Worm (Caenorhabditis elegans): ENCODE results near the gene sri-78.
"Not testable (repeated sequence)": the region's sequence is repeated elsewhere in the genome, so short reads cannot be mapped to it uniquely, and the experiment has no call there.

Gene sri-78

DNA sequence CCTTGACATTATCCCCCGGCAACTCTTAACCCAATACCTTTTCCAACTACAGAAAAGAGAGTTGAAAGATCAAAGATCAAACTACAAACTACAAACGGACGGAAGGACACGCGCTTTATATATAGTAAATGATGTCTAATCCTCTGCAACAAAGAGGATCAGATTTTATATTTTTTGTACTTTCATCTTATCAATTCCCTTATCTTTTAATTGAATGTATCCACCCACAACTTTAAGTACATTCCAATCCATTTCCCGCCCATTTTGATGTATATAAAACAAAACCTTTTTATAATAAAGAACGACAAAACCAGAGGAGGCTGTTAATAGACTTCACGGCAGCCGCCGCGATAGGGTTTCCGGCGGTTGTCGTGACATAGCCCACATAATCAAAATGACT is 7.3 kb upstream of the sri-78 start, which contains the start of gene sri-40:
TSS of gene sri-40 (plus strand) at position 301 of the 400 bp plus-strand sequence.
- not testable (repeated sequence) for TF ChIP-seq nhr-25 (tag; optimal IDR thresholded peaks at IDR 0.05; ENCODE audit: borderline replicate concordance, insufficient read depth); F26F4.8 (GFP tag; conservative IDR thresholded peaks at IDR 0.05); ceh-20 (GFP tag; IDR thresholded peaks at IDR 0.05)

DNA sequence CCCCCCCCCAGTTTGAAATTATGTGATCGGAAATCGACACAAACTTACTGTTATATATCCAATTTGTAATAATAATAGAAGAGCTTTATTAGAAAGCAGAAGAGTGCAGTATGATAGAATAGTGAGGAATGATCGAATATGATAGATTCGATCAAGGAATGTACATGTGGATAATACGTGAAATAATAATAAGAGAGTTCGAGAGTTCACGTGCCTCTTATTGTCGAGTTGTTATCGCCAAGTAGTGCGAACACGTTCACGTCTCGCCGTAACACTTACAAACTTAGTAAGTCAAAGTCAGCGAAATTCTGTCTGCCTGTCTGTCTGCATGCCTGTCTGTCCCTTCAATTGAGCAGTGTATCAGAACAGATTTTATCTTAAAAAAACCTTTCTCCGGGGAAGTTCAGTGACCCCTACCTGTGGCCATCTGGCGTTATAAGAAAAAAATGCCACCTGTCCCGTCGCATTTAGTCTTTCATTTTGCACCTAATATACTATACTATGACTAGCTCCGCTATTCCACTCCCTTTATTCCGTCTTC is 1.6 kb upstream of the sri-78 start, which contains the start of the genes Y27F2A.6 and Y27F2A.8:
TSS of gene Y27F2A.6 (minus strand) at position 101 of the 541 bp plus-strand sequence.
TSS of gene Y27F2A.8 (plus strand) at position 491 of the 541 bp plus-strand sequence.
- not testable (repeated sequence) for TF ChIP-seq vab-7 (GFP tag; IDR thresholded peaks at IDR 0.05); pqm-1 (tag; optimal IDR thresholded peaks at IDR 0.05); ceh-82 (tag; optimal IDR thresholded peaks at IDR 0.05)

DNA sequence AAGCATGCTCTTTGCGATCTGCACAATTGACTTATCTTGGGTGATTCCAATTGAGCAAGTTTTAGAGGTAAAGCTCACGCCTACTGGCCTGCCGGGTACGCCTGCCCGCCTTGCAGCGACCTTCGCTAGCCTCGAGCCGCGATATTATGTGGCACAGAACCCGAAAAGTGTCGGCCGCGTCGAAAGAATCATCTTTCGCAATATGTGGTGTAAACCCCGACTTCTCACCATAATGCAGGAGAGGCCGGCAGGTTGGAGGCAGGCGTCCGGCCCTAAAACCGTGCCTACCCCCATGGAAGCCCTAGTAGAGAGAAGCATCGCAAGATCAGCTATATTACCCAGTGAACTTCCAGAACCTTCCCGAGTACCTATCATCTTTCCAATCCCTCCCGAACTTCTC is 890 bp downstream of the sri-78 start:
- TF ChIP-seq aha-1 (tag) (peak; percentile 21), set-16 (GFP tag; IDR thresholded peaks at IDR 0.05) (peak; percentile 55), T20F7.1 (GFP tag; optimal IDR thresholded peaks at IDR 0.05) (no peak), egl-43 (GFP tag; IDR thresholded peaks at IDR 0.05) (0 out of 2 replicates have a peak, but pooled peaks have one; percentile 44), spr-3 (GFP tag; optimal IDR thresholded peaks at IDR 0.05) (no peak), nhr-42 (GFP tag; IDR thresholded peaks at IDR 0.05) (no peak), Y48G9A.11 (GFP tag; IDR thresholded peaks at IDR 0.05) (peak; percentile 41; the same call in 1 of the 2 replicates), nhr-48 (tag; optimal IDR thresholded peaks at IDR 0.05) (no peak), zip-2 (tag; optimal IDR thresholded peaks at IDR 0.05) (no peak), ceh-32 (tag; optimal IDR thresholded peaks at IDR 0.05; ENCODE audit: poor library complexity) (no peak), daf-8 (GFP tag; IDR thresholded peaks at IDR 0.05) (no peak), F26F4.8 (GFP tag; conservative IDR thresholded peaks at IDR 0.05) (no peak)

DNA sequence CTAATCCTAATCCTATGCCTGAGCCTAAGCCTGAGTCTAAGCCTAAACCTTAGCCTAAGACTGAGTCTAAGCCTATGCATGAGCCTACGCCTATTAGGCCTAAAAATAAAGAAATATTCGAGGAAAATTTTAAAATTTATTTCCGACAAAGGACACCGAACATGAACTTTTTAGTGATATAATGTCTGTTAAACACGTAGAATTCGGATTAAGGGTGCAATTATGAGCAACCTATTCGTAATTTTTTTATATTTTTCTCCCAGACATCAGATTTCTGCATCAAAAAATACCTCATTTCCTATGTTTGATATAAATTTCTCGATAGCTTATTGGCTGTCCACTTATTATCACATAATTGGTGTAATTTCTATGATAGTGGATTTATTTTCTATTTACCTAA is 4.1 kb downstream of the sri-78 start, which contains the start of gene Y27F2A.11:
TSS of gene Y27F2A.11 (plus strand) at position 301 of the 400 bp plus-strand sequence.
- not testable (repeated sequence) for TF ChIP-seq nhr-28 (tag; optimal IDR thresholded peaks at IDR 0.05); egl-27 (tag; optimal IDR thresholded peaks at IDR 0.05); T20F7.1 (GFP tag; optimal IDR thresholded peaks at IDR 0.05)

DNA sequence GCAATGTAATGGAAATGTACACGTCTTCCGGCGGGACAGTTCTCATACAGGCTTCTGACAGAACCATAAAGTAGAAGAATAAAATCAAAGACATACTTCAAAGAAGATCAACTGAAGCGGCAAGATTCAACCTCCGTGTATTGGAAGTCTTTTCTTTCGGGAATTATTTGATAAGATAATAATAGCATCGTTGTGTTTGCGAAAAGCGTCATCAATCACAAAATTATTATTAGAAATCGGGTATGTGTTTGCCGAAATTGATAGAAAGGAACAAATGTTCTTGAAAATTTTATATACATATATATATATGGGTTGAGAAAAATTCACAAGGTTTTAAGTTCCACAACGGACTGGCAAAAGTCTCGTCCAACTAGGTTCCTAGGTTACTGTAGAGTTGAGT is 6.6 kb downstream of the sri-78 start, which contains the start of gene Y27F2A.9:
TSS of gene Y27F2A.9 (minus strand) at position 101 of the 400 bp plus-strand sequence.
- not testable (repeated sequence) for TF ChIP-seq nhr-10 (tag; optimal IDR thresholded peaks at IDR 0.05); mdt-29 (GFP tag; IDR thresholded peaks at IDR 0.05); lin-15B (tag; optimal IDR thresholded peaks at IDR 0.05)

DNA sequence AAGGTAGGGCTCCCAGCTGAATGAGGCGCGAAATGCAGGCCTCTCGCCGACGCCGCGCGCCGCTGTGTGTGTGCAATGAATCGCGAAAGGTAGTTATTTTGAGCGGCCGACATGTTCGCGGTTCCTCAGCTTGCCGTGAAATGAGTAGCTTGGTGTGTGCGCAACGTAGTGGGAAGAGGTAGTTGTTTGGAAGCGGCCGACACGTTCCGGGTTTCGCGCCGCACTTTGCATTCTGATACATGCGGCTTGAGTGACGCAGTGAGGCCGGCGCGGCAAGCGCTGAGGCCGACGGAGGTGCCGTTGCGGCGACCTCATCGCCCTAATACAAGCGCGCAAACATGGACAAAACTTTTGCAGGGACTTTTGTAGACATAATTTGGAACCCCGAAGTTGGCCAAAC is 10.8 kb downstream of the sri-78 start:
- TF ChIP-seq set-16 (GFP tag; IDR thresholded peaks at IDR 0.05) = peak; percentile 79
- no peak for TF ChIP-seq madf-9 (GFP tag; conservative IDR thresholded peaks at IDR 0.05)

DNA sequence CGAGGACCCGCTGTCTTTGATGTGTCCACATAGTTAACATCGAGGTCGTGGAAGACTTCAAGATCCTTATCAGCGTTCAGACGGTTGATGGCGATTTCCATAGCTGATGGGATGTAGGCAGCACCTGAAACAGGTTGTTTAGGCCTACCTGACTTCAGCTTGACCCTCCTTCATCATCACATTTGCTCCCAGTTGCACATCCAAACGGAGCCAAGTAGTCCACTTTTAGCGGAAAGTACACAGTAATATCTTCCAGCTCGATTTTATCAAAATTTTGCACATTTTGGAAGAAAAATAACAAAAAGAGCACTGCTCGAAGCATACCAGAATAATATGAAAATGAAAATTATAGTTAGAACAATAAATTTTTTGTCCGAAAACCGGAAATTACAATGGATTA is 12.0 kb downstream of the sri-78 start, which contains the start of gene gcy-15:
TSS of gene gcy-15 (minus strand) at position 101 of the 400 bp plus-strand sequence.
- TF ChIP-seq F44E2.7 (GFP tag; IDR thresholded peaks at IDR 0.05) = no peak
- TF ChIP-seq mdl-1 (tag; optimal IDR thresholded peaks at IDR 0.05) = no peak
- TF ChIP-seq lin-15B (tag; optimal IDR thresholded peaks at IDR 0.05) = no peak
- TF ChIP-seq hmg-1.1 (GFP tag; IDR thresholded peaks at IDR 0.05) = no peak
- no peak for TF ChIP-seq spr-3 (GFP tag; optimal IDR thresholded peaks at IDR 0.05)
- TF ChIP-seq duxl-1 (tag; optimal IDR thresholded peaks at IDR 0.05; ENCODE audit: poor library complexity) = no peak
- no peak for TF ChIP-seq dmd-9 (GFP tag; IDR thresholded peaks at IDR 0.05)
- TF ChIP-seq ZK546.5 (tag; optimal IDR thresholded peaks at IDR 0.05) = no peak
- TF ChIP-seq set-16 (GFP tag; IDR thresholded peaks at IDR 0.05) = no peak
- TF ChIP-seq lin-13 (GFP tag; optimal IDR thresholded peaks at IDR 0.05) = no peak
- TF ChIP-seq nhr-28 (tag; optimal IDR thresholded peaks at IDR 0.05) = no peak
- no peak for TF ChIP-seq lim-7 (GFP tag; IDR thresholded peaks at IDR 0.05)
- TF ChIP-seq nhr-11 (tag; optimal IDR thresholded peaks at IDR 0.05) = no peak
- TF ChIP-seq F37D6.2 (tag; optimal IDR thresholded peaks at IDR 0.05) = no peak
- no peak for TF ChIP-seq lin-1 (GFP tag; IDR thresholded peaks at IDR 0.05)
- no peak for TF ChIP-seq zfp-3 (GFP tag; conservative IDR thresholded peaks at IDR 0.05)
- no peak for TF ChIP-seq Y48G9A.11 (GFP tag; IDR thresholded peaks at IDR 0.05)
- TF ChIP-seq mxl-3 (GFP tag; optimal IDR thresholded peaks at IDR 0.05) = no peak
- no peak for TF ChIP-seq lin-38 (GFP tag; IDR thresholded peaks at IDR 0.05)
